Fruit fly (Drosophila melanogaster) whole organism, adult: ENCODE results near the gene CG43072.

Experiments
- CG11617 ChIP-seq: fragments of 200-800 bp; sonication (Bioruptor generic); optimal IDR thresholded peaks from 2 replicates; lab custom pipeline; 2017; ENCODE audit warnings: mild to moderate bottlenecking, missing biosample characterization, missing genetic modification reagents, missing genetic modification characterization
- CG12768 ChIP-seq: fragments of 200-800 bp; sonication (Bioruptor generic); optimal IDR thresholded peaks from 2 replicates; lab custom pipeline; 2017; ENCODE audit warnings: missing biosample characterization, missing genetic modification characterization, mild to moderate bottlenecking, moderate library complexity, missing genetic modification reagents
- CG14711 ChIP-seq: fragments of 200-800 bp; sonication (Bioruptor generic); optimal IDR thresholded peaks from 2 replicates; lab custom pipeline; 2018; ENCODE audit warnings: missing biosample characterization, mild to moderate bottlenecking, missing genetic modification characterization, moderate library complexity
- CG1620 ChIP-seq: fragments of 200-800 bp; sonication (Bioruptor generic); optimal IDR thresholded peaks from 2 replicates; lab custom pipeline; 2016; ENCODE audit warnings: missing biosample characterization, missing genetic modification characterization
- CG33017 ChIP-seq: fragments of 200-800 bp; sonication (Bioruptor generic); optimal IDR thresholded peaks from 2 replicates; lab custom pipeline; 2018; ENCODE audit warnings: missing biosample characterization, mild to moderate bottlenecking, missing genetic modification characterization, moderate library complexity
- CG5204 ChIP-seq: fragments of 200-800 bp; sonication (Bioruptor generic); optimal IDR thresholded peaks from 2 replicates; lab custom pipeline; 2016; ENCODE audit warnings: missing biosample characterization, missing genetic modification characterization
- CG7045 ChIP-seq: fragments of 200-800 bp; sonication (Bioruptor generic); optimal IDR thresholded peaks from 2 replicates; lab custom pipeline; 2017; ENCODE audit warnings: missing biosample characterization, mild to moderate bottlenecking, missing genetic modification characterization
- CG7101 ChIP-seq: fragments of 200-800 bp; sonication (Bioruptor generic); optimal IDR thresholded peaks from 2 replicates; lab custom pipeline; 2018; ENCODE audit warnings: missing biosample characterization, mild to moderate bottlenecking, missing genetic modification characterization, moderate library complexity
- Clk ChIP-seq: fragments of 200-800 bp; sonication (Bioruptor generic); optimal IDR thresholded peaks from 2 replicates; lab custom pipeline; 2017; ENCODE audit warnings: missing biosample characterization, missing genetic modification characterization
- Crg-1 ChIP-seq: fragments of 200-800 bp; sonication (Bioruptor generic); optimal IDR thresholded peaks from 2 replicates; lab custom pipeline; 2016; ENCODE audit warnings: missing biosample characterization, missing genetic modification characterization
- Hr96 ChIP-seq: fragments of 200-800 bp; sonication (Bioruptor generic); optimal IDR thresholded peaks from 2 replicates; lab custom pipeline; 2016; ENCODE audit warnings: missing biosample characterization, missing genetic modification characterization
- Mnt ChIP-seq: fragments of 200-800 bp; sonication (Bioruptor generic); optimal IDR thresholded peaks from 2 replicates; lab custom pipeline; 2016; ENCODE audit warnings: missing biosample characterization, mild to moderate bottlenecking, missing genetic modification characterization
- bab1 ChIP-seq: fragments of 200-800 bp; sonication (Bioruptor generic); optimal IDR thresholded peaks from 3 replicates; lab custom pipeline; 2019; ENCODE audit warnings: missing biosample characterization, mild to moderate bottlenecking, missing genetic modification characterization, moderate library complexity
- cic ChIP-seq: fragments of 200-800 bp; sonication (Bioruptor generic); optimal IDR thresholded peaks from 2 replicates; lab custom pipeline; 2017; ENCODE audit warnings: missing biosample characterization, mild to moderate bottlenecking, missing genetic modification characterization, moderate library complexity
- cnc ChIP-seq, 2 experiments: fragments of >200 bp; optimal IDR thresholded peaks; 2 replicates each; lab custom pipeline; 2017
- kay ChIP-seq: fragments of 200-800 bp; sonication (Bioruptor generic); peaks from one replicate; lab custom pipeline; 2016; ENCODE audit warnings: missing biosample characterization, missing genetic modification characterization, borderline replicate concordance
- ovo ChIP-seq: fragments of 200-800 bp; sonication (Bioruptor generic); optimal IDR thresholded peaks from 2 replicates; lab custom pipeline; 2016; ENCODE audit warnings: missing biosample characterization, missing genetic modification characterization
- pad ChIP-seq: fragments of 200-800 bp; sonication (Bioruptor generic); optimal IDR thresholded peaks from 3 replicates; lab custom pipeline; 2017; ENCODE audit warnings: missing biosample characterization, missing genetic modification characterization, mild to moderate bottlenecking, moderate library complexity, missing genetic modification reagents
- tj ChIP-seq: fragments of 200-800 bp; sonication (Bioruptor generic); optimal IDR thresholded peaks from 3 replicates; lab custom pipeline; 2017; ENCODE audit warnings: missing biosample characterization, mild to moderate bottlenecking, missing genetic modification characterization, moderate library complexity
- toe ChIP-seq: fragments of 200-800 bp; sonication (Bioruptor generic); optimal IDR thresholded peaks from 2 replicates; lab custom pipeline; 2016; ENCODE audit warnings: missing biosample characterization, missing genetic modification characterization

Gene CG43072

dm6 chr3L:21053763-21054162 is 11.9 kb upstream of the CG43072 start:
- TF ChIP-seq toe (GFP tag; lab: Kevin White, UChicago) (no peak), CG7101 (tag; lab: Kevin White, UChicago) (no peak), kay (peak; percentile 48), Hr96 (GFP tag; lab: Kevin White, UChicago) (no peak), CG1620 (GFP tag; lab: Kevin White, UChicago) (no peak), CG5204 (GFP tag; lab: Kevin White, UChicago) (no peak)

- TF ChIP-seq bab1 (GFP tag; lab: Kevin White, UChicago) (no peak), Hr96 (GFP tag; lab: Kevin White, UChicago) (no peak)
These were observed 11.3 kb upstream of the CG43072 start for dm6 chr3L:21054188-21054893.

DNA sequence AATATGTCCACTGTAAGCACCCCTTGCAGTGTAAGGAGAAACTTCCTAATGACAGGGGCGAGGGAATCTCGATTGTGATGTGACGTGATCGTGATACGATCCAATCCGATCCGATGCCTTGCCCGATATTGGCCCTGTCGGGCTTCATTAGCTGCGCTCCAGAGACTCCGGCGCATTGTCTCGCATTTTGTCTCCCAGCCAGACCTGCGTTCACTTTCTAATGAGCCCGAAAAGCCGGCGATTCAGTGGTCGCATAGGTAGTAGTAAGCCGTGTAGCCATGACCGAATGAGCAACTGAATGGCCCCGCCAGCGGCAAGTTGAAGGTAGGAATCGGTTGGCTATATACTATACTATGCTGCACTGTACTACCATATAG is 10.8 kb upstream of the CG43072 start:
- TF ChIP-seq ovo (GFP tag; lab: Kevin White, UChicago) (no peak), CG14711 (no peak), kay (no peak), tj (GFP tag; lab: Kevin White, UChicago) (no peak), CG33017 (no peak), pad (GFP tag; lab: Kevin White, UChicago) (no peak), bab1 (GFP tag; lab: Kevin White, UChicago) (no peak)

DNA sequence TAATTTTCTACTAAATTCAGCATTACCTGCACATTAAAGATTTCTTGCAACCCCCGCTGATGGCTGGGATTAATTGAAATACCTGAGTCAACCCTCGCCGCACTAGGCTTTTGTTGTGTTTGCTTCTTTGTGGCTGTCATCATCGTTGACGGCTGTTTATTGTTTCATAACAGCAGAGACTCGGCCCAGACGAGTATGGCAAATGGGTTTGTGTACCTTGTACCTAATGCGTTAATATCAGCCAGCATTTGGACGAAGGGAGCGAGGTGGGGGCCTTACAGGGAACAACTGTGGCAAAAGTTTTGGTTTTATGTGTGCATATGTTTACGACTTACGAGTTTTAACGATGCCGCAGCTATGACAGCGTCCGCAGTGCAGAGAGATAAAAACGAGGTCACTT is 9.8 kb upstream of the CG43072 start:
- TF ChIP-seq toe (GFP tag; lab: Kevin White, UChicago) (no peak), bab1 (GFP tag; lab: Kevin White, UChicago) (no peak), pad (GFP tag; lab: Kevin White, UChicago) (no peak), CG12768 (GFP tag; lab: Kevin White, UChicago) (peak; percentile 59)

dm6 chr3L:21056290-21056689 is 9.4 kb upstream of the CG43072 start:
- no peak for TF ChIP-seq bab1 (GFP tag; lab: Kevin White, UChicago)
- peak; percentile 87 for TF ChIP-seq kay

DNA sequence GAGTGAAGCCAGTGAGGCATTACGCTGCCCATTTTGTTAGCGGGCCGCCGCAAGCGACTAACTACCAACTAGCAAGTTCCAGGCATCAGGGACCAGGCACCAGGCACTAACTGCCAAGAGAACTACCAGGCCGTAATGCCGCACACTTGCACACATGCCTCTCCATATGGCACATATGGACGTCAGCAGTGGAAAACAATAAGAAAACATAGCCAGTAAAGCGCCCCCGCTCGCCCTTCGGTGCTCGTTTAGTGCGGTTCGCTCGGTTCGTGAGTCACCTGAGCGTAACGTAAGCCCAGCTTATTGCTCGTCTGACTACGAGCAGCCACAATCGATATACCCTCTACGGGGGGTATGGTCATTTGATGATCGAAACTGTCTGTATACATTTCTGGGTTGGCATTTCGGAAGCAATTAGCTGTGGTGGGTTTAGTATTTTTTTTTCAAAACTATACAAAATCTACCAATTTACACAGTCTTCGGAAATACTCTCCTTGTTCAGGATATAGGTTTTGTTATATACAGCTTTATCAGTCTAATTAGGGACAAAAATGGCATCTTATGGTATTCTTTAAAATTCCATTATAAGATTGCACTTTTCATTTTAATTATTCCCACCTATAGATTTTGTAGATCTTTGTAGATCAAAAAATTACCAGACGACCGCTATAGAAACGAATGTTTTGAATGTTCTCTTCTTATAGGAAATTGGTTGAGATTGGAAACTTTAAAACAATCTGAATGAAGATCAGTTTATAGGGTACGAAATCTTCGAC is 8.7 kb upstream of the CG43072 start:
- TF ChIP-seq CG7101 (tag; lab: Kevin White, UChicago) (peak; percentile 24), Crg-1 (GFP tag; lab: Kevin White, UChicago) (no peak), toe (GFP tag; lab: Kevin White, UChicago) (peak; percentile 21), CG5204 (GFP tag; lab: Kevin White, UChicago) (peak; percentile 61), CG11617 (peak; percentile 31), CG14711 (no peak), cic (GFP tag; lab: Kevin White, UChicago) (peak; percentile 9), CG33017 (no peak), ovo (GFP tag; lab: Kevin White, UChicago) (no peak), bab1 (GFP tag; lab: Kevin White, UChicago) (peak; percentile 25), CG7045 (peak; percentile 1), kay (peak; percentile 58)

- TF ChIP-seq CG33017: no peak
- no peak for TF ChIP-seq CG5204 (GFP tag; lab: Kevin White, UChicago)
- TF ChIP-seq tj (GFP tag; lab: Kevin White, UChicago): peak; percentile 47
- TF ChIP-seq Clk (GFP tag; lab: Kevin White, UChicago): no peak
- TF ChIP-seq ovo (GFP tag; lab: Kevin White, UChicago): no peak
- no peak for TF ChIP-seq CG11617
These were observed 8.1 kb upstream of the CG43072 start for dm6 chr3L:21057568-21057940.

dm6 chr3L:21058651-21059050 is 7.0 kb upstream of the CG43072 start:
- peak; percentile 26 for TF ChIP-seq pad (GFP tag; lab: Kevin White, UChicago)
- TF ChIP-seq ovo (GFP tag; lab: Kevin White, UChicago): peak; percentile 24
- TF ChIP-seq tj (GFP tag; lab: Kevin White, UChicago): peak; percentile 65
- TF ChIP-seq Mnt (GFP tag; lab: Kevin White, UChicago): peak; percentile 49
- no peak for TF ChIP-seq Crg-1 (GFP tag; lab: Kevin White, UChicago)
- no peak for TF ChIP-seq CG11617
- peak; percentile 68 for TF ChIP-seq kay
- no peak for TF ChIP-seq toe (GFP tag; lab: Kevin White, UChicago)
- TF ChIP-seq CG7045: no peak
- peak; percentile 16 for TF ChIP-seq Hr96 (GFP tag; lab: Kevin White, UChicago)
- peak; percentile 52 for TF ChIP-seq cic (GFP tag; lab: Kevin White, UChicago)
- TF ChIP-seq bab1 (GFP tag; lab: Kevin White, UChicago): peak; percentile 82
- no peak for TF ChIP-seq cnc (optimal IDR thresholded peaks at IDR 0.05; lab: Kevin White, UChicago)
- no peak for TF ChIP-seq Clk (GFP tag; lab: Kevin White, UChicago)
- TF ChIP-seq CG5204 (GFP tag; lab: Kevin White, UChicago): no peak
- peak; percentile 27 for TF ChIP-seq CG1620 (GFP tag; lab: Kevin White, UChicago)
- TF ChIP-seq CG33017: peak; percentile 4
- TF ChIP-seq CG14711: no peak
- peak; percentile 38 for TF ChIP-seq CG7101 (tag; lab: Kevin White, UChicago)
- peak; percentile 44 for TF ChIP-seq CG12768 (GFP tag; lab: Kevin White, UChicago)
